Fruit fly (Drosophila melanogaster) whole organism, embryonic: ENCODE data around the gene CG15221.

Experiments used
- Asciz ChIP-seq: fragments of 200-800 bp; sonication (Bioruptor generic); optimal IDR thresholded peaks from 2 replicates; lab custom pipeline; 2017; ENCODE audit warnings: missing biosample characterization, mild to moderate bottlenecking, missing genetic modification characterization, missing genetic modification reagents
- CG10366 ChIP-seq: fragments of 200-800 bp; sonication (Bioruptor generic); IDR thresholded peaks from 2 replicates; pipeline ENCODE4 v1.3.6; 2022; ENCODE audit warnings: missing biosample characterization, missing genetic modification characterization
- CG10462 ChIP-seq: fragments of 200-800 bp; sonication (Bioruptor generic); optimal IDR thresholded peaks from 2 replicates; lab custom pipeline; 2016; ENCODE audit warnings: missing biosample characterization, missing genetic modification characterization
- CG12744 ChIP-seq: fragments of 200-800 bp; sonication (Bioruptor generic); optimal IDR thresholded peaks from 2 replicates; lab custom pipeline; 2016; ENCODE audit warnings: missing biosample characterization, missing genetic modification characterization
- CG13123 ChIP-seq: fragments of 200-800 bp; sonication (Bioruptor generic); optimal IDR thresholded peaks from 2 replicates; lab custom pipeline; 2016; ENCODE audit warnings: missing biosample characterization, missing genetic modification characterization
- CG13287 ChIP-seq: fragments of 200-800 bp; sonication (Bioruptor generic); IDR thresholded peaks from 2 replicates; pipeline ENCODE4 v1.3.6; 2022; ENCODE audit warnings: missing biosample characterization, missing genetic modification characterization; ENCODE audit not compliant: partially characterized antibody
- CG14710 ChIP-seq: fragments of 200-800 bp; sonication (Bioruptor generic); optimal IDR thresholded peaks from 3 replicates; lab custom pipeline; 2019; ENCODE audit warnings: missing biosample characterization, mild to moderate bottlenecking, missing genetic modification characterization, moderate library complexity
- CG14860 ChIP-seq: fragments of 200-800 bp; sonication (Bioruptor generic); IDR thresholded peaks from 3 replicates; pipeline ENCODE4 v1.3.6; 2022; ENCODE audit warnings: missing biosample characterization, missing genetic modification characterization; ENCODE audit not compliant: partially characterized antibody
- CG1647 ChIP-seq: fragments of 200-800 bp; sonication (Bioruptor generic); optimal IDR thresholded peaks from 3 replicates; lab custom pipeline; 2016; ENCODE audit warnings: missing biosample characterization, missing genetic modification characterization
- CG16813 ChIP-seq: fragments of 200-800 bp; sonication (Bioruptor generic); IDR thresholded peaks from 3 replicates; pipeline ENCODE4 v1.3.6; 2022; ENCODE audit warnings: missing biosample characterization, missing genetic modification characterization; ENCODE audit not compliant: partially characterized antibody
- CG18476 ChIP-seq: fragments of 200-800 bp; sonication (Bioruptor generic); optimal IDR thresholded peaks from 2 replicates; lab custom pipeline; 2016; ENCODE audit warnings: missing biosample characterization, mild to moderate bottlenecking, missing genetic modification characterization
- CG2120 ChIP-seq: fragments of 200-800 bp; sonication (Bioruptor generic); optimal IDR thresholded peaks from 3 replicates; lab custom pipeline; 2016; ENCODE audit warnings: missing biosample characterization, missing genetic modification characterization
- CG2875 ChIP-seq: fragments of 200-800 bp; sonication (Bioruptor generic); optimal IDR thresholded peaks from 2 replicates; lab custom pipeline; 2017; ENCODE audit warnings: missing biosample characterization, mild to moderate bottlenecking, missing genetic modification characterization, missing genetic modification reagents
- CG3065 ChIP-seq: fragments of 200-800 bp; sonication (Bioruptor generic); optimal IDR thresholded peaks from 2 replicates; lab custom pipeline; 2016; ENCODE audit warnings: missing biosample characterization, missing genetic modification characterization
- CG32532 ChIP-seq: fragments of 200-800 bp; sonication (Bioruptor generic); IDR thresholded peaks from 2 replicates; pipeline ENCODE4 v1.3.6; 2022; ENCODE audit warnings: missing biosample characterization, missing genetic modification characterization
- CG34422 ChIP-seq: fragments of 200-800 bp; sonication (Bioruptor generic); IDR thresholded peaks from 3 replicates; pipeline ENCODE4 v1.3.6; 2022; ENCODE audit warnings: missing biosample characterization, missing genetic modification characterization
- CG4404 ChIP-seq: fragments of 200-800 bp; sonication (Bioruptor generic); IDR thresholded peaks from 2 replicates; pipeline ENCODE4 v1.3.6; 2022; ENCODE audit warnings: missing biosample characterization, missing genetic modification characterization
- CG4617 ChIP-seq: fragments of 200-800 bp; sonication (Bioruptor generic); optimal IDR thresholded peaks from 3 replicates; lab custom pipeline; 2016; ENCODE audit warnings: missing biosample characterization, missing genetic modification characterization, borderline replicate concordance
- CG6654 ChIP-seq: fragments of 200-800 bp; sonication (Bioruptor generic); optimal IDR thresholded peaks from 2 replicates; lab custom pipeline; 2017; ENCODE audit warnings: missing biosample characterization, mild to moderate bottlenecking, missing genetic modification characterization
- CG7745 ChIP-seq: fragments of 200-800 bp; sonication (Bioruptor generic); optimal IDR thresholded peaks from 2 replicates; lab custom pipeline; 2018; ENCODE audit warnings: missing biosample characterization, mild to moderate bottlenecking, missing genetic modification characterization, moderate library complexity
- D19B ChIP-seq: fragments of 200-800 bp; sonication (Bioruptor generic); optimal IDR thresholded peaks from 2 replicates; lab custom pipeline; 2017; ENCODE audit warnings: missing biosample characterization, mild to moderate bottlenecking, missing genetic modification characterization
- Deaf1 ChIP-seq: fragments of 200-800 bp; optimal IDR thresholded peaks from 3 replicates; lab custom pipeline; 2019; ENCODE audit warnings: missing biosample characterization, mild to moderate bottlenecking, missing genetic modification characterization, moderate library complexity
- Doc2 ChIP-seq: fragments of 200-800 bp; sonication (Bioruptor generic); IDR thresholded peaks from 2 replicates; pipeline ENCODE4 v1.3.6; 2022; ENCODE audit warnings: missing biosample characterization, missing genetic modification characterization
- Doc3 ChIP-seq: fragments of 200-800 bp; sonication (Bioruptor generic); IDR thresholded peaks from 3 replicates; pipeline ENCODE4 v1.3.6; 2022; ENCODE audit warnings: missing biosample characterization, missing genetic modification characterization; ENCODE audit not compliant: partially characterized antibody
- Ets65A ChIP-seq: fragments of 200-800 bp; sonication (Bioruptor generic); peaks from one replicate; lab custom pipeline; 2016; ENCODE audit warnings: missing biosample characterization, missing genetic modification characterization
- HHEX ChIP-seq: fragments of 200-800 bp; sonication (Bioruptor generic); optimal IDR thresholded peaks from 3 replicates; lab custom pipeline; 2017; ENCODE audit warnings: missing biosample characterization, mild to moderate bottlenecking, missing genetic modification characterization, missing genetic modification reagents
- HLH4C ChIP-seq: fragments of 200-800 bp; sonication (Bioruptor generic); IDR thresholded peaks from 3 replicates; pipeline ENCODE4 v1.3.6; 2022; ENCODE audit warnings: missing biosample characterization, missing genetic modification characterization; ENCODE audit not compliant: partially characterized antibody
- Hr51 ChIP-seq, 2 experiments: fragments of 200-800 bp; sonication (Bioruptor generic); optimal IDR thresholded peaks; 2 replicates in 1 of 2; 3 replicates in 1 of 2; lab custom pipeline; 2016 to 2018; ENCODE audit warnings: missing biosample characterization in 2 of 2, missing genetic modification characterization in 2 of 2, mild to moderate bottlenecking in 1 of 2, moderate library complexity in 1 of 2
- Hsf ChIP-seq: fragments of 200-800 bp; sonication (Bioruptor generic); optimal IDR thresholded peaks from 3 replicates; lab custom pipeline; 2016; ENCODE audit warnings: missing biosample characterization, missing genetic modification characterization
- Lhr ChIP-seq: fragments of 200-800 bp; sonication (Bioruptor generic); optimal IDR thresholded peaks from 3 replicates; lab custom pipeline; 2017; ENCODE audit warnings: mild to moderate bottlenecking, missing biosample characterization, missing genetic modification reagents, missing genetic modification characterization
- Mrtf ChIP-seq: fragments of 200-800 bp; sonication (Bioruptor generic); IDR thresholded peaks from 3 replicates; pipeline ENCODE4 v1.3.6; 2022; ENCODE audit warnings: missing biosample characterization, missing genetic modification characterization
- Nf-YC ChIP-seq: fragments of 200-800 bp; optimal IDR thresholded peaks from 3 replicates; lab custom pipeline; 2019; ENCODE audit warnings: missing biosample characterization, mild to moderate bottlenecking, missing genetic modification characterization, moderate library complexity
- Sin3A ChIP-seq: fragments of >200 bp; optimal IDR thresholded peaks from 2 replicates; lab custom pipeline; 2018
- Sox102F ChIP-seq: fragments of 200-800 bp; sonication (Bioruptor generic); optimal IDR thresholded peaks from 2 replicates; lab custom pipeline; 2018; ENCODE audit warnings: missing biosample characterization, mild to moderate bottlenecking, missing genetic modification characterization, moderate library complexity
- Sry-δ ChIP-seq: fragments of 200-800 bp; sonication (Bioruptor generic); optimal IDR thresholded peaks from 2 replicates; lab custom pipeline; 2016; ENCODE audit warnings: missing biosample characterization, missing genetic modification characterization
- btn ChIP-seq: fragments of 200-800 bp; sonication (Bioruptor generic); optimal IDR thresholded peaks from 2 replicates; lab custom pipeline; 2016; ENCODE audit warnings: missing biosample characterization, missing genetic modification characterization
- dati ChIP-seq: fragments of 200-800 bp; sonication (Bioruptor generic); IDR thresholded peaks from 2 replicates; pipeline ENCODE4 v1.3.6; 2022; ENCODE audit warnings: missing biosample characterization, missing genetic modification characterization
- en ChIP-seq: fragments of 200-800 bp; sonication (Bioruptor generic); optimal IDR thresholded peaks from 2 replicates; lab custom pipeline; 2016; ENCODE audit warnings: missing biosample characterization, missing genetic modification characterization
- fu2 ChIP-seq: fragments of 200-800 bp; sonication (Bioruptor generic); optimal IDR thresholded peaks from 2 replicates; lab custom pipeline; 2016; ENCODE audit warnings: missing biosample characterization, missing genetic modification characterization
- hkb ChIP-seq, 2 experiments: fragments of 200-800 bp in 1 of 2; fragments of >200 bp in 1 of 2; sonication (Bioruptor generic) in 1 of 2; IDR thresholded peaks in 1 of 2; optimal IDR thresholded peaks in 1 of 2; 2 replicates each; pipeline versions ENCODE4 v1.3.6 to Lab custom; 2017 to 2022; ENCODE audit warnings: missing biosample characterization in 1 of 2, missing genetic modification characterization in 1 of 2
- insv ChIP-seq, 2 experiments: fragments of 200-800 bp; sonication (Bioruptor generic); optimal IDR thresholded peaks; 3 replicates each; lab custom pipeline; 2016 to 2018; ENCODE audit warnings: missing biosample characterization in 2 of 2, missing genetic modification characterization in 2 of 2
- kah ChIP-seq: fragments of 200-800 bp; sonication (Bioruptor generic); optimal IDR thresholded peaks from 2 replicates; lab custom pipeline; 2018; ENCODE audit warnings: missing biosample characterization, mild to moderate bottlenecking, missing genetic modification characterization
- knrl ChIP-seq: fragments of 200-800 bp; sonication (Bioruptor generic); IDR thresholded peaks from 3 replicates; pipeline ENCODE4 v1.3.6; 2022; ENCODE audit warnings: missing biosample characterization, missing genetic modification characterization; ENCODE audit not compliant: partially characterized antibody
- luna ChIP-seq: fragments of 200-800 bp; sonication (Bioruptor generic); optimal IDR thresholded peaks from 2 replicates; lab custom pipeline; 2016; ENCODE audit warnings: missing biosample characterization, missing genetic modification characterization
- onecut ChIP-seq: fragments of 200-800 bp; sonication (Bioruptor generic); IDR thresholded peaks from 2 replicates; pipeline ENCODE4 v1.3.6; 2022; ENCODE audit warnings: missing biosample characterization, missing genetic modification characterization
- otp ChIP-seq: fragments of 200-800 bp; sonication (Bioruptor generic); IDR thresholded peaks from 3 replicates; pipeline ENCODE4, ENCODE4 v1.3.6; 2022; ENCODE audit warnings: missing biosample characterization, missing genetic modification characterization
- prd ChIP-seq, 3 experiments: fragments of >200 bp in 2 of 3; fragments of 200-800 bp in 1 of 3; sonication (Bioruptor generic) in 1 of 3; optimal IDR thresholded peaks in 2 of 3; IDR thresholded peaks in 1 of 3; 2 replicates in 2 of 3; 3 replicates in 1 of 3; pipeline versions ENCODE4 v1.3.6 to Lab custom; 2017 to 2022; ENCODE audit warnings: missing biosample characterization in 1 of 3, missing genetic modification characterization in 1 of 3
- rib ChIP-seq: fragments of 200-800 bp; sonication (Bioruptor generic); IDR thresholded peaks from 2 replicates; pipeline ENCODE4 v1.3.6; 2022; ENCODE audit warnings: missing biosample characterization, missing genetic modification characterization
- run ChIP-seq: fragments of 200-800 bp; sonication (Bioruptor generic); optimal IDR thresholded peaks from 3 replicates; lab custom pipeline; 2018; ENCODE audit warnings: missing biosample characterization, mild to moderate bottlenecking, missing genetic modification characterization
- stc ChIP-seq: fragments of 200-800 bp; sonication (Bioruptor generic); IDR thresholded peaks from 2 replicates; pipeline ENCODE4 v1.3.6; 2022; ENCODE audit warnings: missing biosample characterization, missing genetic modification characterization

CG15221 gene

dm6 chrX:11720138-11720537 lies 3.9 kb upstream of the CG15221 start, which contains the start of gene Tango10 (continued):
- no peak for TF ChIP-seq CG6654 (GFP tag; lab: Kevin White, UChicago)
- no peak for TF ChIP-seq CG12744 (GFP tag; lab: Kevin White, UChicago)
- no peak for TF ChIP-seq stc (GFP tag; lab: Robert Waterston, UW)
- no peak for TF ChIP-seq Deaf1 (tag; lab: Kevin White, UChicago)
- TF ChIP-seq CG14710, result peak; percentile 80
- TF ChIP-seq CG32532 (GFP tag; lab: Robert Waterston, UW), result peak; percentile 54
- peak; percentile 71; the same call in 2 of the 3 replicates for TF ChIP-seq CG14860 (GFP tag; lab: Robert Waterston, UW)
- peak; percentile 48 for TF ChIP-seq Ets65A (GFP tag; lab: Kevin White, UChicago)
- TF ChIP-seq CG10462, result peak; percentile 6
- peak; percentile 2 for TF ChIP-seq Lhr (GFP tag; lab: Kevin White, UChicago)
- peak; percentile 23 for TF ChIP-seq CG18476 (GFP tag; lab: Kevin White, UChicago)
- TF ChIP-seq insv (GFP tag; optimal IDR thresholded peaks at IDR 0.05; lab: Kevin White, UChicago), result peak in 1 of 2 experiments; percentile 8
- peak; percentile 54 for TF ChIP-seq Hsf (GFP tag; lab: Kevin White, UChicago)
- TF ChIP-seq HLH4C (GFP tag; lab: Robert Waterston, UW), result peak; percentile 83
- TF ChIP-seq CG2875 (GFP tag; lab: Kevin White, UChicago), result no peak
- peak; percentile 52 for TF ChIP-seq CG10366 (GFP tag; lab: Robert Waterston, UW)
- TF ChIP-seq Sox102F (GFP tag; lab: Kevin White, UChicago), result peak; percentile 66
- no peak for TF ChIP-seq hkb (optimal IDR thresholded peaks at IDR 0.05; lab: Kevin White, UChicago)
- no peak for TF ChIP-seq hkb (GFP tag; IDR thresholded peaks at IDR 0.05; lab: Robert Waterston, UW)
- TF ChIP-seq otp (GFP tag; lab: Robert Waterston, UW), result no peak
- TF ChIP-seq en (GFP tag; lab: Kevin White, UChicago), result no peak
- TF ChIP-seq CG4617, result peak; percentile 88
- no peak for TF ChIP-seq Mrtf (GFP tag; lab: Robert Waterston, UW)
- TF ChIP-seq Doc3 (GFP tag; lab: Robert Waterston, UW), result peak; percentile 83
- peak; percentile 88 for TF ChIP-seq CG13287 (GFP tag; lab: Robert Waterston, UW)
- peak; percentile 66 for TF ChIP-seq CG4404 (GFP tag; lab: Robert Waterston, UW)
- peak; percentile 64 for TF ChIP-seq Sin3A (lab: Kevin White, UChicago)
- TF ChIP-seq dati (GFP tag; lab: Robert Waterston, UW), result no peak
- peak; percentile 27 for TF ChIP-seq Nf-YC (tag; lab: Kevin White, UChicago)
- peak; percentile 46 for TF ChIP-seq CG1647 (GFP tag; lab: Kevin White, UChicago)
- no peak for TF ChIP-seq prd (optimal IDR thresholded peaks at IDR 0.05; lab: Kevin White, UChicago)
- peak; percentile 71 for TF ChIP-seq prd (GFP tag; IDR thresholded peaks at IDR 0.05; lab: Robert Waterston, UW)
- no peak for TF ChIP-seq luna (GFP tag; lab: Kevin White, UChicago)
- no peak for TF ChIP-seq D19B (GFP tag; lab: Kevin White, UChicago)
- peak; percentile 51 for TF ChIP-seq fu2 (GFP tag; lab: Kevin White, UChicago)
- TF ChIP-seq run (tag; lab: Kevin White, UChicago), result no peak
- TF ChIP-seq CG16813, result peak; percentile 79
- peak; percentile 86 for TF ChIP-seq knrl (GFP tag; lab: Robert Waterston, UW)
- TF ChIP-seq rib (GFP tag; lab: Robert Waterston, UW), result no peak
- no peak for TF ChIP-seq btn (GFP tag; lab: Kevin White, UChicago)
- TF ChIP-seq CG2120 (GFP tag; lab: Kevin White, UChicago), result peak; percentile 71
- TF ChIP-seq Asciz (GFP tag; lab: Kevin White, UChicago), result no peak
- TF ChIP-seq CG34422 (GFP tag; lab: Robert Waterston, UW), result peak; percentile 49; the same call in 1 of the 3 replicates
- peak in 1 of 2 experiments; percentile 44 for TF ChIP-seq Hr51 (GFP tag; optimal IDR thresholded peaks at IDR 0.05; lab: Kevin White, UChicago)
- TF ChIP-seq Sry-δ, result peak; percentile 83
- no peak for TF ChIP-seq CG3065 (GFP tag; lab: Kevin White, UChicago)
- no peak for TF ChIP-seq HHEX (GFP tag; lab: Kevin White, UChicago)
- TF ChIP-seq CG7745, result no peak
- TF ChIP-seq kah (GFP tag; lab: Kevin White, UChicago), result no peak
- no peak for TF ChIP-seq Doc2
- peak; percentile 23 for TF ChIP-seq onecut (GFP tag; lab: Robert Waterston, UW)
- TF ChIP-seq CG13123 (GFP tag; lab: Kevin White, UChicago), result no peak
